Worm (Caenorhabditis elegans): ENCODE results near the gene Y42G9A.1.

DNA sequence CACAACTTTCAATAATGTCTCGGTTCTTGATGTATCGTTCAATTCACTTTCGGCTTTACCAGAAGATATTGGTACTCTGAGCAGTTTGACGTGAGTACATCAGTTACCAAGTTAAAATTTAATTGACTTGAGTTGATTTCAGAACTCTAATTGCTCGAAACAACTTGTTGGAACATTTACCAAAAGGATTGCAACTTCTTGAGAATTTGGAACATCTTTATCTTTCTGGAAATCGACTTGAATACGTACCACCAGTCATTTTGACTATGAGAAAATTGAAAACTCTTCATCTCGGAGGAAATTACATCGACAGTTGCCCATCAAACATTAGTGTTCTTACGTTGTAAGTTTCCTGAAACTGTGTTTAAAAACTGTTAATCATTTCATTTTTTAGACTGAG lies 3.0 kb upstream of the Y42G9A.1 start:
- no peak for TF ChIP-seq nhr-28 (tag; optimal IDR thresholded peaks at IDR 0.05)
- no peak for TF ChIP-seq jun-1 (tag; optimal IDR thresholded peaks at IDR 0.05)
- no peak for TF ChIP-seq nhr-237 (tag; optimal IDR thresholded peaks at IDR 0.05)
- TF ChIP-seq unc-62 (GFP tag; optimal IDR thresholded peaks at IDR 0.05 in 1 of 2) = peak in 1 of 2 experiments; percentile 93
- TF ChIP-seq unc-62 (tag; optimal IDR thresholded peaks at IDR 0.05) = no peak
- TF ChIP-seq unc-39 (tag; optimal IDR thresholded peaks at IDR 0.05) = no peak

Data from whole organism, L4 larva.